Fruit fly (Drosophila melanogaster) whole organism, wandering third instar larva: ENCODE data around the gene CG34299.

ENCODE experiments used
- Abd-B ChIP-seq: fragments of >200 bp; optimal IDR thresholded peaks from 2 replicates; lab custom pipeline; 2017; ENCODE audit warnings: missing biosample characterization, missing genetic modification characterization
- CG32264 ChIP-seq: fragments of 200-800 bp; sonication (Bioruptor generic); optimal IDR thresholded peaks from 2 replicates; lab custom pipeline; 2016; ENCODE audit warnings: missing biosample characterization, missing genetic modification characterization
- CrebA ChIP-seq: fragments of 200-800 bp; sonication (Bioruptor generic); optimal IDR thresholded peaks from 2 replicates; lab custom pipeline; 2016; ENCODE audit warnings: missing biosample characterization, mild to moderate bottlenecking, missing genetic modification characterization, borderline replicate concordance
- Dfd ChIP-seq: fragments of >200 bp; optimal IDR thresholded peaks from 2 replicates; lab custom pipeline; 2017; ENCODE audit warnings: missing biosample characterization, missing genetic modification characterization
- Dif ChIP-seq: fragments of 200-275, 200-300 bp; sonication (Bioruptor generic); optimal IDR thresholded peaks from 2 replicates; lab custom pipeline; 2018; ENCODE audit warnings: missing biosample characterization, missing genetic modification characterization; ENCODE audit not compliant: partially characterized antibody
- GATAd ChIP-seq: sonication (Bioruptor generic); optimal IDR thresholded peaks from 2 replicates; lab custom pipeline; 2016; ENCODE audit warnings: missing biosample characterization, missing genetic modification characterization
- HLH106 ChIP-seq: fragments of 200-800 bp; optimal IDR thresholded peaks from 3 replicates; lab custom pipeline; 2019; ENCODE audit warnings: missing biosample characterization, mild to moderate bottlenecking, missing genetic modification characterization, moderate library complexity
- Hnf4 ChIP-seq: fragments of 200-800 bp; sonication (Bioruptor generic); optimal IDR thresholded peaks from 2 replicates; lab custom pipeline; 2016; ENCODE audit warnings: missing biosample characterization, mild to moderate bottlenecking, missing genetic modification characterization
- Hr78 ChIP-seq: fragments of >200 bp; optimal IDR thresholded peaks from 2 replicates; lab custom pipeline; 2017; ENCODE audit warnings: missing biosample characterization, missing genetic modification characterization
- Jra ChIP-seq: sonication (Bioruptor generic); optimal IDR thresholded peaks from 2 replicates; lab custom pipeline; 2016; ENCODE audit warnings: missing biosample characterization, missing genetic modification characterization
- Mio ChIP-seq: sonication (Bioruptor generic); optimal IDR thresholded peaks from 2 replicates; lab custom pipeline; 2016; ENCODE audit warnings: missing biosample characterization, missing genetic modification characterization
- Myc ChIP-seq: fragments of >200 bp; optimal IDR thresholded peaks from 2 replicates; lab custom pipeline; 2017
- N ChIP-seq: fragments of >200 bp; optimal IDR thresholded peaks from 2 replicates; lab custom pipeline; 2018; ENCODE audit warnings: missing biosample characterization, missing external identifiers, missing genetic modification characterization
- OdsH ChIP-seq: fragments of 200-800 bp; sonication (Bioruptor generic); optimal IDR thresholded peaks from 2 replicates; lab custom pipeline; 2016; ENCODE audit warnings: missing biosample characterization, mild to moderate bottlenecking, missing genetic modification characterization
- Rel ChIP-seq, 2 experiments: fragments of 200-800 bp; sonication (Bioruptor generic) in 1 of 2; optimal IDR thresholded peaks; 2 replicates in 1 of 2; 3 replicates in 1 of 2; lab custom pipeline; 2016 to 2019; ENCODE audit warnings: mild to moderate bottlenecking in 2 of 2, missing biosample characterization in 2 of 2, missing genetic modification characterization in 2 of 2, moderate library complexity in 1 of 2
- Vsx2 ChIP-seq: fragments of 200-300, 225-300 bp; sonication (Bioruptor generic); optimal IDR thresholded peaks from 2 replicates; lab custom pipeline; 2018; ENCODE audit warnings: missing biosample characterization, missing genetic modification characterization; ENCODE audit not compliant: partially characterized antibody
- br ChIP-seq: fragments of 200-800 bp; sonication (Bioruptor generic); optimal IDR thresholded peaks from 2 replicates; lab custom pipeline; 2016; ENCODE audit warnings: missing biosample characterization, missing genetic modification characterization
- brk ChIP-seq: fragments of 200-800 bp; sonication (Bioruptor generic); optimal IDR thresholded peaks from 2 replicates; lab custom pipeline; 2016; ENCODE audit warnings: missing biosample characterization, mild to moderate bottlenecking, missing genetic modification characterization
- dmrt93B ChIP-seq: fragments of 200-800 bp; sonication (Bioruptor generic); optimal IDR thresholded peaks from 2 replicates; lab custom pipeline; 2018; ENCODE audit warnings: missing biosample characterization, mild to moderate bottlenecking, missing genetic modification characterization
- dsf ChIP-seq: sonication (Bioruptor generic); optimal IDR thresholded peaks from 2 replicates; lab custom pipeline; 2016; ENCODE audit warnings: missing biosample characterization, missing genetic modification characterization, borderline replicate concordance
- foxo ChIP-seq, 2 experiments: fragments of 200-800 bp; sonication (Bioruptor generic); optimal IDR thresholded peaks; 2 replicates in 1 of 2; 3 replicates in 1 of 2; lab custom pipeline; 2016 to 2017; ENCODE audit warnings: missing biosample characterization in 2 of 2, missing genetic modification characterization in 2 of 2
- h ChIP-seq: fragments of 200-800 bp; sonication (Bioruptor generic); optimal IDR thresholded peaks from 3 replicates; lab custom pipeline; 2016; ENCODE audit warnings: missing biosample characterization, mild to moderate bottlenecking, missing genetic modification characterization
- jim ChIP-seq: fragments of 175-275, 200-325 bp; sonication (Bioruptor generic); optimal IDR thresholded peaks from 2 replicates; lab custom pipeline; 2016; ENCODE audit warnings: missing biosample characterization, mild to moderate bottlenecking, missing genetic modification characterization
- psq ChIP-seq: fragments of 200-800 bp; sonication (Bioruptor generic); optimal IDR thresholded peaks from 3 replicates; lab custom pipeline; 2017; ENCODE audit warnings: missing biosample characterization, mild to moderate bottlenecking, missing genetic modification characterization, moderate library complexity
- sage ChIP-seq: fragments of 200-800 bp; sonication (Bioruptor generic); optimal IDR thresholded peaks from 2 replicates; lab custom pipeline; 2016; ENCODE audit warnings: missing biosample characterization, mild to moderate bottlenecking, missing genetic modification characterization
- sv ChIP-seq: fragments of 200-800 bp; sonication (Bioruptor generic); optimal IDR thresholded peaks from 3 replicates; lab custom pipeline; 2016; ENCODE audit warnings: missing biosample characterization, missing genetic modification characterization
- tai ChIP-seq: sonication (Bioruptor generic); optimal IDR thresholded peaks from 2 replicates; lab custom pipeline; 2016; ENCODE audit warnings: missing biosample characterization, missing genetic modification characterization
- usp ChIP-seq: fragments of >200 bp; optimal IDR thresholded peaks from 2 replicates; lab custom pipeline; 2017; ENCODE audit warnings: missing biosample characterization, missing genetic modification characterization

The CG34299 gene

DNA sequence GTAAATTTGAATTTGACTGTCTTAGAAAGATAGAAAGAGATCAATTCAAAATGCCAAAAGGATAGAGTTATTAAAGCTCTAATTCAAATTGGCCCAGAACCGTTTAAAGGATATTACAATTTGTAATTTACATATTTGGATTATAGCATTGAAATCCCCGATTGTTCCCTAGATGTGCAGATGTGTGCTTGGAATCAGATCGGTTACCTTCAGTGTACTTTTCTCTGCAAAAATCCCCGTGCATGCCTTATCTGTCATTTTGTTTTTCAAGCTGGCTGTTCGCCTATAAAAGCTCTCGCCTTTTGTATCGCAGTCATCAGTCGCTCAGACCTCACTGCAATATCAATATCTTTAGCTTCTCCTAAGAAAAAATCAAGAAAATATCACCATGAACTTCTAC lies 38.8 kb upstream of the CG34299 start, which contains the start of gene CecA1:
CecA1 (plus strand) TSS at position 315 of the 400 bp plus-strand sequence.
- TF ChIP-seq GATAd (GFP tag; lab: Kevin White, UChicago) = no peak
- TF ChIP-seq Abd-B (GFP tag; lab: Kevin White, UChicago) = no peak
- no peak for TF ChIP-seq Vsx2
- TF ChIP-seq Rel (GFP tag; optimal IDR thresholded peaks at IDR 0.05; lab: Kevin White, UChicago) = no peak
- peak; percentile 91 for TF ChIP-seq Rel (tag; optimal IDR thresholded peaks at IDR 0.05; lab: Kevin White, UChicago)
- TF ChIP-seq Hnf4 (GFP tag; lab: Kevin White, UChicago) = no peak

- TF ChIP-seq Rel (GFP tag; optimal IDR thresholded peaks at IDR 0.05; lab: Kevin White, UChicago) (no peak), Rel (tag; optimal IDR thresholded peaks at IDR 0.05; lab: Kevin White, UChicago) (peak; percentile 72), Jra (GFP tag; lab: Kevin White, UChicago) (no peak)
Observed at dm6 chr3R:30211856-30212255, 37.5 kb upstream of the CG34299 start, which contains the start of gene CecA2. CecA2 (plus strand) TSS chr3R:30212156.

DNA sequence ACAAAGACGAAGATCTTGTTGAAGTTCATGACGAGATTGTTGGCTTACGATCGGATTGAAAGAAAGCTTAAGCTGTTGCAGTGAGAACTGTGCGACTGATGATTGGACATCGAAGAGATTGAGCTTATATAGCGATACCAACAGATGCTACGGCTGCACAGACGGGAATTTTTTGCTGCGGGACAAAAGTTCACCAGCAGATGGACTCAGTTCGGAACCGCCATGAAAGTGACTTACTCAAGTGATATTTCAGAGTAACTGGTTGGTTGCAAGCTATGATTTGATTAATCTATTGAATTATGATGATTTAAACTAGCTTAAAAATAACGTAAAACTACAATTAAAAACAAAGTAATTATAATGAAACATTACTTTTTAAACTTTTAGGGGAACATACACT lies 35.7 kb upstream of the CG34299 start, which contains the start of gene CecB:
CecB (minus strand) TSS at position 101 of the 400 bp plus-strand sequence.
- TF ChIP-seq Rel (GFP tag; optimal IDR thresholded peaks at IDR 0.05; lab: Kevin White, UChicago) (no peak), Rel (tag; optimal IDR thresholded peaks at IDR 0.05; lab: Kevin White, UChicago) (peak; percentile 1), Mio (GFP tag; lab: Kevin White, UChicago) (no peak)
- TF ChIP-seq, all 38 proteins: peak for 1

- TF ChIP-seq Dfd (GFP tag; lab: Kevin White, UChicago) (no peak), usp (no peak), jim (no peak), OdsH (GFP tag; lab: Kevin White, UChicago) (no peak), Rel (GFP tag; optimal IDR thresholded peaks at IDR 0.05; lab: Kevin White, UChicago) (no peak), Rel (tag; optimal IDR thresholded peaks at IDR 0.05; lab: Kevin White, UChicago) (peak; percentile 97), Dif (GFP tag; lab: Kevin White, UChicago) (no peak), sv (GFP tag; lab: Kevin White, UChicago) (no peak)
Observed at dm6 chr3R:30215020-30215419, 34.4 kb upstream of the CG34299 start.

dm6 chr3R:30216210-30216609 lies 33.2 kb upstream of the CG34299 start, which contains the start of gene CecC:
CecC (plus strand) TSS chr3R:30216484.
- TF ChIP-seq Myc (lab: Kevin White, UChicago) (no peak), Rel (GFP tag; optimal IDR thresholded peaks at IDR 0.05; lab: Kevin White, UChicago) (no peak), Rel (tag; optimal IDR thresholded peaks at IDR 0.05; lab: Kevin White, UChicago) (peak; percentile 91)
- TF ChIP-seq, all 38 proteins: peak for 1

- TF ChIP-seq Hnf4 (GFP tag; lab: Kevin White, UChicago) (no peak), tai (GFP tag; lab: Kevin White, UChicago) (no peak), N (GFP tag; lab: Kevin White, UChicago) (no peak), br (GFP tag; lab: Kevin White, UChicago) (no peak), CG32264 (GFP tag; lab: Kevin White, UChicago) (no peak), Vsx2 (no peak), psq (GFP tag; lab: Kevin White, UChicago) (no peak), brk (GFP tag; lab: Kevin White, UChicago) (no peak), sage (GFP tag; lab: Kevin White, UChicago) (no peak), Dif (GFP tag; lab: Kevin White, UChicago) (no peak)
Observed at dm6 chr3R:30222236-30222635, 27.1 kb upstream of the CG34299 start.

DNA sequence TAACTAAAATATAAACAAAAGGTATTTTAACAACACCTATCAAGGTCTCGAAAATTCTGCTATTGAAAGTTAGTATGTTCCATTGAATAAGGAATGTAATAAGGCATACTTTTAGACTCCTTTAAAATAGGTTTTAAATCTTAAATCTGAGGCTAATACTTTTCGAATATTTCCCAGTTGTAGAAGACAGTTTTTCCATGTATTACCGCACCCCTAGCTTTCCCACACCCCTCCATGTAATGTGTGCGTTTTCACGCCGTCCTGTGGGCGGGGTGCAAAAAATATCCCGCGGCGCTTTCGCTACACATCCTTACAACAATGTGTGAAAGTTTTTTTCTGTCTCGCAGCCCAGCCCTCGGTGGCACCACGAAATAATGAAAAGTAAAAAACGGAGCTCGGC lies 24.8 kb upstream of the CG34299 start:
- no peak for TF ChIP-seq Rel (GFP tag; optimal IDR thresholded peaks at IDR 0.05; lab: Kevin White, UChicago)
- TF ChIP-seq Rel (tag; optimal IDR thresholded peaks at IDR 0.05; lab: Kevin White, UChicago) = no peak
- TF ChIP-seq foxo (GFP tag; optimal IDR thresholded peaks at IDR 0.05; lab: Kevin White, UChicago) = peak in 1 of 2 experiments; percentile 9

- TF ChIP-seq jim (no peak), dmrt93B (GFP tag; lab: Kevin White, UChicago) (no peak), CrebA (GFP tag; lab: Kevin White, UChicago) (no peak), Mio (GFP tag; lab: Kevin White, UChicago) (no peak), HLH106 (tag; lab: Kevin White, UChicago) (no peak), br (GFP tag; lab: Kevin White, UChicago) (no peak), brk (GFP tag; lab: Kevin White, UChicago) (no peak), dsf (GFP tag; lab: Kevin White, UChicago) (no peak), Jra (GFP tag; lab: Kevin White, UChicago) (no peak), Myc (lab: Kevin White, UChicago) (no peak), Dfd (GFP tag; lab: Kevin White, UChicago) (no peak), h (GFP tag; lab: Kevin White, UChicago) (no peak), Hr78 (GFP tag; lab: Kevin White, UChicago) (no peak)
- TF ChIP-seq, all 38 proteins: peak for 0
Observed at dm6 chr3R:30235253-30235652, 14.1 kb upstream of the CG34299 start.
